Fruit fly (Drosophila melanogaster) Kc167 (cell line): ENCODE measurements around the gene Cpr5C.

ENCODE experiments used
- Myc ChIP-seq: fragments of >200 bp; optimal IDR thresholded peaks from 2 replicates; lab custom pipeline; 2017; ENCODE audit warnings: missing external identifiers
- Sin3A ChIP-seq: fragments of >200 bp; optimal IDR thresholded peaks from 2 replicates; lab custom pipeline; 2018; ENCODE audit warnings: missing external identifiers
- h ChIP-seq: fragments of >200 bp; optimal IDR thresholded peaks from 3 replicates; lab custom pipeline; 2018; ENCODE audit warnings: missing external identifiers
- insv ChIP-seq: fragments of >200 bp; optimal IDR thresholded peaks from 3 replicates; lab custom pipeline; 2018; ENCODE audit warnings: missing external identifiers
- psq ChIP-seq: fragments of >200 bp; optimal IDR thresholded peaks from 2 replicates; lab custom pipeline; 2017; ENCODE audit warnings: missing external identifiers
- ttk ChIP-seq: sonication (Bioruptor generic); optimal IDR thresholded peaks from 2 replicates; lab custom pipeline; 2017; ENCODE audit warnings: missing external identifiers

- TF ChIP-seq psq (lab: Kevin White, UChicago), result no peak
- TF ChIP-seq h (lab: Kevin White, UChicago), result no peak
- no peak for TF ChIP-seq Sin3A (lab: Kevin White, UChicago)
- no peak for TF ChIP-seq ttk (lab: Kevin White, UChicago)
- TF ChIP-seq Myc (lab: Kevin White, UChicago), result no peak
- no peak for TF ChIP-seq insv (lab: Kevin White, UChicago)
Observed at dm6 chrX:5786559-5786958, 17.9 kb upstream of the Cpr5C start.
